Worm (Caenorhabditis elegans): ENCODE results near the gene nhr-175.

ce11 chrV:13908120-13908915, 41.8 kb downstream of the nhr-175 start:
- TF ChIP-seq unc-62 (GFP tag; optimal IDR thresholded peaks at IDR 0.05) (no peak), zag-1 (tag; optimal IDR thresholded peaks at IDR 0.05) (no peak), rnt-1 (tag; optimal IDR thresholded peaks at IDR 0.05) (no peak), ztf-11 (tag; optimal IDR thresholded peaks at IDR 0.05) (no peak)

All from whole organism, L1 larva.